Worm (Caenorhabditis elegans) whole organism, midembryonic: ENCODE measurements around the gene snx-14.

Experiments
- T22C8.4 ChIP-seq: fragments of 200-800 bp; sonication (Bioruptor generic); IDR thresholded peaks from 2 replicates; pipeline ENCODE4 v1.3.6; 2022; ENCODE audit warnings: missing genetic modification characterization, missing compliant biosample characterization
- cog-1 ChIP-seq: sonication (generic microtip); optimal IDR thresholded peaks from 2 replicates; lab custom pipeline; 2016; ENCODE audit warnings: missing genetic modification characterization, missing compliant biosample characterization
- flt-1 ChIP-seq: fragments of 200-800 bp; sonication (Bioruptor generic); IDR thresholded peaks from 2 replicates; pipeline ENCODE4 v1.3.6; 2022; ENCODE audit warnings: missing genetic modification characterization, missing compliant biosample characterization
- klf-2 ChIP-seq: fragments of 200-800 bp; sonication (Bioruptor generic); conservative IDR thresholded peaks from 2 replicates; pipeline ENCODE4 v1.3.6; 2022; ENCODE audit warnings: missing genetic modification reagents, missing genetic modification characterization, missing compliant biosample characterization
- med-1 ChIP-seq: sonication (generic microtip); optimal IDR thresholded peaks from 2 replicates; lab custom pipeline; 2017; ENCODE audit warnings: missing genetic modification characterization, mild to moderate bottlenecking, missing compliant biosample characterization, antibody characterized with exemption, missing genetic modification reagents; ENCODE audit not compliant: insufficient read depth
- ref-1 ChIP-seq: fragments of 200-800 bp; sonication (Bioruptor generic); conservative IDR thresholded peaks from 2 replicates; pipeline ENCODE4 v1.3.6; 2022; ENCODE audit warnings: missing genetic modification reagents, missing genetic modification characterization, missing compliant biosample characterization
- tab-1 ChIP-seq: fragments of 200-800 bp; sonication (Bioruptor generic); IDR thresholded peaks from 2 replicates; pipeline ENCODE4 v1.3.6; 2022; ENCODE audit warnings: missing genetic modification characterization, missing compliant biosample characterization
- ztf-29 ChIP-seq: fragments of 200-800 bp; sonication (Bioruptor generic); IDR thresholded peaks from 2 replicates; pipeline ENCODE4 v1.3.6; 2022; ENCODE audit warnings: missing genetic modification reagents, missing genetic modification characterization, missing compliant biosample characterization

DNA sequence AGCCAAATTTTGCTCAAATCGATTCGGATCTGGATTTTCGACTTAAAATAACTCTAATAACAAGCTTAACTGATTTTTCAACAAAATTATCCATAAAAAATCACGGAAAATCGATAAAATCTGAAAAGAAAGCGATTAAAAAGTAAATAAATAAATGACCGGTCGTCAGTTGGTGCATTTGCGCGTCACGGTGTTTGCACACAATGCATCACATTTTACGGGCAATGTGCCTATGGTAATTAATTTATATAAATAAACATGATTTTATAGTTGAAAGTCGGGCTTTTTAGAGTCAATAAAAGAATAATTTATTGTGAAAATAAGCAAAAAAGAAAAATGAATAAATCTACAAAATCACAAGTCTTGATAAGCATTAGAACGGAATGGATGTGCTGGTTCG, 36.3 kb downstream of the snx-14 start:
- TF ChIP-seq med-1 (GFP tag; lab: Kevin White, UChicago): no peak
- no peak for TF ChIP-seq T22C8.4 (GFP tag; lab: Robert Waterston, UW)
- TF ChIP-seq tab-1 (GFP tag; lab: Robert Waterston, UW): no peak
- no peak for TF ChIP-seq ref-1
- TF ChIP-seq ztf-29 (GFP tag; lab: Robert Waterston, UW): no peak
- TF ChIP-seq flt-1 (GFP tag; lab: Robert Waterston, UW): no peak
- no peak for TF ChIP-seq klf-2 (GFP tag; lab: Robert Waterston, UW)
- TF ChIP-seq cog-1 (tag; lab: Kevin White, UChicago): no peak
